Worm (Caenorhabditis elegans) whole organism, young adult: ENCODE data around the gene rcan-1.
A peak's percentile ranks its signal among the peaks of the same experiment; 100 is the strongest.

Experiments used
- B0336.3 ChIP-seq: fragments of 200-800 bp; sonication (Bioruptor generic); IDR thresholded peaks from 2 replicates; pipeline ENCODE4 v1.3.6; 2022; ENCODE audit warnings: missing genetic modification characterization, missing compliant biosample characterization
- F22D6.2 ChIP-seq: sonication (generic microtip); optimal IDR thresholded peaks from 2 replicates; lab custom pipeline; 2016; ENCODE audit warnings: mild to moderate bottlenecking, missing genetic modification characterization, missing compliant biosample characterization
- F23B12.7 ChIP-seq: sonication (generic microtip); optimal IDR thresholded peaks from 2 replicates; lab custom pipeline; 2017; ENCODE audit warnings: missing genetic modification characterization, mild to moderate bottlenecking, missing compliant biosample characterization, antibody characterized with exemption, moderate library complexity; ENCODE audit not compliant: insufficient read depth
- F33H1.4 ChIP-seq: fragments of 200-800 bp; sonication (Bioruptor generic); IDR thresholded peaks from 2 replicates; pipeline ENCODE4 v1.3.6; 2022; ENCODE audit warnings: missing genetic modification reagents, missing genetic modification characterization, missing compliant biosample characterization
- Y53F4B.3 ChIP-seq: fragments of 200-800 bp; sonication (Bioruptor generic); IDR thresholded peaks from 2 replicates; pipeline ENCODE4 v1.3.6; 2022; ENCODE audit warnings: missing genetic modification reagents, missing genetic modification characterization, missing compliant biosample characterization
- Y79H2A.3 ChIP-seq: fragments of 200-800 bp; sonication (Bioruptor generic); conservative IDR thresholded peaks from 2 replicates; pipeline ENCODE4 v1.3.6; 2022; ENCODE audit warnings: missing genetic modification reagents, missing genetic modification characterization, missing compliant biosample characterization
- Y95B8A.8 ChIP-seq: fragments of 200-800 bp; sonication (Bioruptor generic); IDR thresholded peaks from 2 replicates; pipeline ENCODE4 v1.3.6; 2022; ENCODE audit warnings: missing genetic modification reagents, missing genetic modification characterization, missing compliant biosample characterization
- akir-1 ChIP-seq: fragments of 200-800 bp; sonication (Bioruptor generic); optimal IDR thresholded peaks from 2 replicates; lab custom pipeline; 2018; ENCODE audit warnings: mild to moderate bottlenecking, missing genetic modification characterization, moderate library complexity, missing compliant biosample characterization
- ama-1 ChIP-seq, 3 experiments: fragments of 150-350 bp in 1 of 3; sonication (generic microtip) in 2 of 3; optimal IDR thresholded peaks; 2 replicates each; lab custom pipeline; 2014 to 2018; ENCODE audit warnings: missing biosample characterization in 2 of 3, missing genetic modification characterization in 2 of 3, missing genetic modification reagents in 2 of 3
- bed-2 ChIP-seq: fragments of 200-800 bp; sonication (Bioruptor generic); IDR thresholded peaks from 2 replicates; pipeline ENCODE4 v1.3.6; 2022; ENCODE audit warnings: missing genetic modification reagents, missing genetic modification characterization, missing compliant biosample characterization
- ccch-3 ChIP-seq: fragments of 200-800 bp; sonication (Bioruptor generic); optimal IDR thresholded peaks from 2 replicates; lab custom pipeline; 2018; ENCODE audit warnings: mild to moderate bottlenecking, missing genetic modification characterization, missing compliant biosample characterization
- cebp-2 ChIP-seq: fragments of 200-800 bp; sonication (Bioruptor generic); IDR thresholded peaks from 2 replicates; pipeline ENCODE4 v1.3.6; 2022; ENCODE audit warnings: missing genetic modification characterization, missing compliant biosample characterization
- ceh-79 ChIP-seq: sonication (generic microtip); optimal IDR thresholded peaks from 2 replicates; lab custom pipeline; 2017; ENCODE audit warnings: mild to moderate bottlenecking, missing genetic modification characterization, missing compliant biosample characterization
- ceh-91 ChIP-seq: fragments of 200-800 bp; sonication (Bioruptor generic); IDR thresholded peaks from 2 replicates; pipeline ENCODE4 v1.3.6; 2022; ENCODE audit warnings: missing genetic modification reagents, missing genetic modification characterization, missing compliant biosample characterization
- chd-7 ChIP-seq: sonication (generic microtip); optimal IDR thresholded peaks from 2 replicates; lab custom pipeline; 2016; ENCODE audit warnings: mild to moderate bottlenecking, missing genetic modification characterization, moderate library complexity, missing compliant biosample characterization
- die-1 ChIP-seq: sonication (generic microtip); optimal IDR thresholded peaks from 2 replicates; lab custom pipeline; 2016; ENCODE audit warnings: missing genotype, mild to moderate bottlenecking, missing genetic modification characterization, missing compliant biosample characterization
- dpff-1 ChIP-seq: sonication (generic microtip); optimal IDR thresholded peaks from 2 replicates; lab custom pipeline; 2017; ENCODE audit warnings: mild to moderate bottlenecking, missing genetic modification characterization, missing compliant biosample characterization
- efl-1 ChIP-seq: fragments of 150-350 bp; optimal IDR thresholded peaks from 2 replicates; lab custom pipeline; 2014; ENCODE audit warnings: missing biosample characterization, missing genetic modification reagents, missing genetic modification characterization
- egl-18 ChIP-seq: fragments of 200-800 bp; sonication (Bioruptor generic); IDR thresholded peaks from 2 replicates; pipeline ENCODE4 v1.3.6; 2022; ENCODE audit warnings: missing genetic modification reagents, missing genetic modification characterization, missing compliant biosample characterization
- egl-44 ChIP-seq: fragments of 200-800 bp; sonication (Bioruptor generic); IDR thresholded peaks from 2 replicates; pipeline ENCODE4 v1.3.6; 2022; ENCODE audit warnings: missing genetic modification reagents, missing genetic modification characterization, missing compliant biosample characterization
- ets-4 ChIP-seq: fragments of 200-800 bp; sonication (Bioruptor generic); optimal IDR thresholded peaks from 2 replicates; lab custom pipeline; 2018; ENCODE audit warnings: mild to moderate bottlenecking, missing genetic modification characterization, missing compliant biosample characterization
- him-1 ChIP-seq: sonication (generic microtip); optimal IDR thresholded peaks from 2 replicates; lab custom pipeline; 2016; ENCODE audit warnings: missing genotype, missing genetic modification reagents, missing genetic modification characterization, missing compliant biosample characterization
- hmg-1.2 ChIP-seq: fragments of 200-800 bp; sonication (Bioruptor generic); IDR thresholded peaks from 2 replicates; pipeline ENCODE4 v1.3.6; 2022; ENCODE audit warnings: missing genetic modification reagents, missing genetic modification characterization, missing compliant biosample characterization
- hmg-20 ChIP-seq: fragments of 200-800 bp; sonication (Bioruptor generic); IDR thresholded peaks from 2 replicates; pipeline ENCODE4 v1.3.6; 2022; ENCODE audit warnings: missing genetic modification reagents, missing genetic modification characterization, missing compliant biosample characterization
- hrde-1 ChIP-seq: sonication (generic microtip); optimal IDR thresholded peaks from 2 replicates; lab custom pipeline; 2016; ENCODE audit warnings: missing genetic modification characterization, mild to moderate bottlenecking, missing compliant biosample characterization, moderate library complexity, missing genotype, missing genetic modification reagents, borderline replicate concordance
- lag-1 ChIP-seq: fragments of 200-800 bp; sonication (Bioruptor generic); IDR thresholded peaks from 2 replicates; pipeline ENCODE4 v1.3.6; 2022; ENCODE audit warnings: missing genetic modification reagents, missing genetic modification characterization, missing compliant biosample characterization
- let-607 ChIP-seq, 2 experiments: fragments of 200-800 bp in 1 of 2; sonication (Bioruptor generic) in 1 of 2; sonication (generic microtip) in 1 of 2; optimal IDR thresholded peaks; 2 replicates each; lab custom pipeline; 2016 to 2018; ENCODE audit warnings: mild to moderate bottlenecking in 2 of 2, missing compliant biosample characterization in 2 of 2, missing genetic modification characterization in 2 of 2, moderate library complexity in 2 of 2, missing genotype in 1 of 2
- lin-26 ChIP-seq: fragments of 200-800 bp; sonication (Bioruptor generic); IDR thresholded peaks from 2 replicates; pipeline ENCODE4 v1.3.6; 2022; ENCODE audit warnings: missing genetic modification reagents, missing genetic modification characterization, missing compliant biosample characterization
- lin-35 ChIP-seq, 3 experiments: fragments of 150-350 bp in 2 of 3; sonication (generic microtip) in 1 of 3; optimal IDR thresholded peaks; 2 replicates each; lab custom pipeline; 2014 to 2018; ENCODE audit warnings: missing biosample characterization in 3 of 3, missing genetic modification characterization in 3 of 3, missing genetic modification reagents in 3 of 3
- madf-3 ChIP-seq: fragments of 200-800 bp; sonication (Bioruptor generic); IDR thresholded peaks from 2 replicates; pipeline ENCODE4 v1.3.6; 2022; ENCODE audit warnings: missing genetic modification reagents, missing genetic modification characterization, missing compliant biosample characterization
- madf-6 ChIP-seq: fragments of 200-800 bp; sonication (Bioruptor generic); IDR thresholded peaks from 2 replicates; pipeline ENCODE4 v1.3.6; 2022; ENCODE audit warnings: missing genetic modification reagents, missing genetic modification characterization, missing compliant biosample characterization
- mcd-1 ChIP-seq: fragments of 200-800 bp; sonication (Bioruptor generic); IDR thresholded peaks from 2 replicates; pipeline ENCODE4 v1.3.6; 2022; ENCODE audit warnings: missing genetic modification reagents, missing genetic modification characterization, missing compliant biosample characterization
- mel-28 ChIP-seq: sonication (generic microtip); optimal IDR thresholded peaks from 2 replicates; lab custom pipeline; 2016; ENCODE audit warnings: borderline replicate concordance, mild to moderate bottlenecking, missing genetic modification characterization, missing compliant biosample characterization
- nfya-1 ChIP-seq: sonication (generic microtip); optimal IDR thresholded peaks from 2 replicates; lab custom pipeline; 2017; ENCODE audit warnings: antibody characterized with exemption, missing compliant biosample characterization, missing genetic modification characterization, borderline replicate concordance; ENCODE audit not compliant: insufficient read depth
- nhr-179 ChIP-seq: sonication (generic microtip); optimal IDR thresholded peaks from 2 replicates; lab custom pipeline; 2016; ENCODE audit warnings: mild to moderate bottlenecking, missing genetic modification characterization, missing compliant biosample characterization
- nhr-80 ChIP-seq: sonication (generic microtip); optimal IDR thresholded peaks from 2 replicates; lab custom pipeline; 2016; ENCODE audit warnings: missing genetic modification characterization, missing compliant biosample characterization
- nhr-90 ChIP-seq: sonication (generic microtip); optimal IDR thresholded peaks from 2 replicates; lab custom pipeline; 2016; ENCODE audit warnings: missing genotype, mild to moderate bottlenecking, missing genetic modification characterization, missing compliant biosample characterization
- rcor-1 ChIP-seq: fragments of 200-800 bp; sonication (Bioruptor generic); IDR thresholded peaks from 2 replicates; pipeline ENCODE4 v1.3.6; 2022; ENCODE audit warnings: missing genetic modification reagents, missing genetic modification characterization, missing compliant biosample characterization
- snpc-1.1 ChIP-seq: sonication (generic microtip); optimal IDR thresholded peaks from 2 replicates; lab custom pipeline; 2017; ENCODE audit warnings: missing genetic modification characterization, mild to moderate bottlenecking, missing compliant biosample characterization, antibody characterized with exemption, moderate library complexity, missing genotype, missing genetic modification reagents; ENCODE audit not compliant: insufficient read depth
- unc-62 ChIP-seq: fragments of 150-350 bp; optimal IDR thresholded peaks from 2 replicates; lab custom pipeline; 2014; ENCODE audit warnings: missing biosample characterization, missing genetic modification reagents, missing genetic modification characterization
- zfh-2 ChIP-seq: fragments of 200-800 bp; sonication (Bioruptor generic); conservative IDR thresholded peaks from 2 replicates; pipeline ENCODE4 v1.3.6; 2022; ENCODE audit warnings: missing genetic modification reagents, missing genetic modification characterization, missing compliant biosample characterization
- zim-3 ChIP-seq: sonication (generic microtip); optimal IDR thresholded peaks from 2 replicates; lab custom pipeline; 2017; ENCODE audit warnings: mild to moderate bottlenecking, missing genetic modification characterization, moderate library complexity, missing compliant biosample characterization
- ztf-26 ChIP-seq: sonication (generic microtip); optimal IDR thresholded peaks from 2 replicates; lab custom pipeline; 2017; ENCODE audit warnings: missing genetic modification characterization, missing compliant biosample characterization

The rcan-1 gene

DNA sequence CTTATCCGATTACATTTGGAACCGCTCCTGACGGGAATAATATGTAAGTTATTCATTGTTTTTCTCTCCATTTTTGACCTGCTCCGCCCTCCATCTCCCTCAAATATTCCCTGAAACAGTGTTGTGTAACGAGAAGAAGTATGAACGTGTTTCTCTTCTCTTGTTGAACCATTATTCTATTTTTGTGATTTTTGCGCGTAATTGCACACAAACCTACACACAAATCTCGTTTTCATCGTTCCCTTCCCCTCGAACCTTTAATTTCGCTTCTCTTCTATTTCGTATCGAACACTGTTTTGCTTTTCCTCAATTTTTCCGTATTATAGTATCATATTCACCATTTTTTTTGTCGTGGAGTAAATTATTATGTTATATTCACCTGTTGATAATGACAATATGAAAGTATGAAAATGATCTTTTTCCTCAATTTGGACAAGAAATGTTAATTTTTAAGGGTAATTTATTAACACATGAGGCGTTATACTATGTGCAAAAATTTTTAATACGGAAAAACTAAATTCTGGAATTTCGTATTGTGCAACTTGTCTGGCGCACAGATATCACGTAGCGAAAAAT is 33.4 kb upstream of the rcan-1 start:
- TF ChIP-seq madf-6 (GFP tag; lab: Robert Waterston, UW), result 0 out of 2 replicates have a peak, but pooled peaks have one; percentile 14
- TF ChIP-seq F23B12.7 (tag; lab: Kevin White, UChicago), result no peak
- TF ChIP-seq Y53F4B.3 (GFP tag; lab: Robert Waterston, UW), result no peak
- peak; percentile 0 for TF ChIP-seq ama-1 (optimal IDR thresholded peaks at IDR 0.05; lab: Kevin White, UChicago)
- TF ChIP-seq ama-1 (GFP tag; optimal IDR thresholded peaks at IDR 0.05; lab: Kevin White, UChicago), result no peak
- no peak for TF ChIP-seq ets-4 (GFP tag; lab: Kevin White, UChicago)
- TF ChIP-seq hmg-20 (GFP tag; lab: Robert Waterston, UW), result no peak
- TF ChIP-seq let-607 (tag; optimal IDR thresholded peaks at IDR 0.05; lab: Kevin White, UChicago), result no peak
- no peak for TF ChIP-seq cebp-2 (GFP tag; lab: Robert Waterston, UW)
- TF ChIP-seq lin-26 (GFP tag; lab: Robert Waterston, UW), result 0 out of 2 replicates have a peak, but pooled peaks have one; percentile 31
- no peak for TF ChIP-seq die-1 (tag; lab: Kevin White, UChicago)
- TF ChIP-seq bed-2, result no peak
- no peak for TF ChIP-seq unc-62 (GFP tag; lab: Kevin White, UChicago)
- TF ChIP-seq Y79H2A.3 (GFP tag; lab: Robert Waterston, UW), result no peak
- no peak for TF ChIP-seq lin-35 (GFP tag; optimal IDR thresholded peaks at IDR 0.05; lab: Kevin White, UChicago)
- TF ChIP-seq hrde-1, result peak; percentile 22
- TF ChIP-seq mcd-1 (GFP tag; lab: Robert Waterston, UW), result 0 out of 2 replicates have a peak, but pooled peaks have one; percentile 5
- TF ChIP-seq dpff-1 (tag; lab: Kevin White, UChicago), result no peak
- peak; percentile 17; the same call in 1 of the 2 replicates for TF ChIP-seq B0336.3 (GFP tag; lab: Robert Waterston, UW)
- TF ChIP-seq rcor-1 (GFP tag; lab: Robert Waterston, UW), result no peak
- no peak for TF ChIP-seq snpc-1.1 (tag; lab: Kevin White, UChicago)
- no peak for TF ChIP-seq ceh-91 (GFP tag; lab: Robert Waterston, UW)
- TF ChIP-seq ztf-26, result no peak
- TF ChIP-seq Y95B8A.8 (GFP tag; lab: Robert Waterston, UW), result no peak
- TF ChIP-seq ccch-3, result no peak
- TF ChIP-seq ceh-79, result no peak
- no peak for TF ChIP-seq nfya-1 (tag; lab: Kevin White, UChicago)
- TF ChIP-seq chd-7, result no peak
- TF ChIP-seq lag-1, result no peak
- no peak for TF ChIP-seq akir-1 (GFP tag; lab: Kevin White, UChicago)
- no peak for TF ChIP-seq efl-1 (GFP tag; lab: Kevin White, UChicago)
- TF ChIP-seq F33H1.4 (GFP tag; lab: Robert Waterston, UW), result no peak
- TF ChIP-seq zim-3 (tag; lab: Kevin White, UChicago), result no peak
- TF ChIP-seq mel-28 (tag; lab: Kevin White, UChicago), result no peak
- TF ChIP-seq nhr-80 (tag; lab: Kevin White, UChicago), result no peak
- no peak for TF ChIP-seq F22D6.2 (tag; lab: Kevin White, UChicago)
- no peak for TF ChIP-seq madf-3
- TF ChIP-seq zfh-2 (GFP tag; lab: Robert Waterston, UW), result no peak
- no peak for TF ChIP-seq egl-18 (GFP tag; lab: Robert Waterston, UW)
- TF ChIP-seq hmg-1.2 (GFP tag; lab: Robert Waterston, UW), result 0 out of 2 replicates have a peak, but pooled peaks have one; percentile 21
- no peak for TF ChIP-seq nhr-90 (tag; lab: Kevin White, UChicago)
- no peak for TF ChIP-seq nhr-179
- TF ChIP-seq egl-44 (GFP tag; lab: Robert Waterston, UW), result no peak
- TF ChIP-seq him-1 (tag; lab: Kevin White, UChicago), result no peak
